Worm (Caenorhabditis elegans) whole organism, L4 larva: Measurements from ENCODE around the gene cpt-1.
A peak's percentile ranks its signal among the peaks of the same experiment; 100 is the strongest.
"Not testable (repeated sequence)": the region's sequence is repeated elsewhere in the genome, so short reads cannot be mapped to it uniquely, and the experiment has no call there.

Experiments
- D1046.2 ChIP-seq: fragments of 200-800 bp; sonication (Bioruptor generic); IDR thresholded peaks from 2 replicates; pipeline ENCODE4 v1.3.6; 2022; ENCODE audit warnings: missing genetic modification characterization, missing compliant biosample characterization
- F37D6.2 ChIP-seq: sonication (generic microtip); optimal IDR thresholded peaks from 2 replicates; lab custom pipeline; 2016; ENCODE audit warnings: mild to moderate bottlenecking, missing genetic modification characterization, missing compliant biosample characterization
- T26A8.4 ChIP-seq: fragments of 200-800 bp; sonication (Bioruptor generic); IDR thresholded peaks from 2 replicates; pipeline ENCODE4 v1.3.6; 2022; ENCODE audit warnings: missing genetic modification characterization, missing compliant biosample characterization
- Y105C5A.15 ChIP-seq: fragments of 200-800 bp; sonication (Bioruptor generic); IDR thresholded peaks from 2 replicates; pipeline ENCODE4 v1.3.6; 2022; ENCODE audit warnings: missing genetic modification characterization, missing compliant biosample characterization
- Y48G9A.11 ChIP-seq: fragments of 200-800 bp; sonication (Bioruptor generic); IDR thresholded peaks from 2 replicates; pipeline ENCODE4 v1.3.6; 2022; ENCODE audit warnings: missing genetic modification reagents, missing genetic modification characterization, missing compliant biosample characterization
- ZK337.2 ChIP-seq: fragments of 200-800 bp; sonication (Bioruptor generic); IDR thresholded peaks from 2 replicates; pipeline ENCODE4 v1.3.6; 2022; ENCODE audit warnings: missing genetic modification reagents, missing genetic modification characterization, missing compliant biosample characterization
- aha-1 ChIP-seq: fragments of 150-350 bp; peaks from one replicate; lab custom pipeline; 2014; ENCODE audit warnings: missing biosample characterization, missing genetic modification characterization
- ama-1 ChIP-seq: fragments of 150-350 bp; optimal IDR thresholded peaks from 2 replicates; lab custom pipeline; 2014; ENCODE audit warnings: inconsistent platforms, mixed read lengths
- arid-1 ChIP-seq: fragments of 200-800 bp; sonication (Bioruptor generic); conservative IDR thresholded peaks from 2 replicates; pipeline ENCODE4 v1.3.6; 2022; ENCODE audit warnings: missing genetic modification reagents, missing genetic modification characterization, missing compliant biosample characterization
- attf-4 ChIP-seq: sonication (generic microtip); optimal IDR thresholded peaks from 3 replicates; lab custom pipeline; 2017; ENCODE audit warnings: missing biosample characterization, missing genetic modification characterization
- ceh-44 ChIP-seq: fragments of 200-800 bp; sonication (Bioruptor generic); IDR thresholded peaks from 2 replicates; pipeline ENCODE4 v1.3.6; 2022; ENCODE audit warnings: missing genetic modification reagents, missing genetic modification characterization, missing compliant biosample characterization
- daf-16 ChIP-seq, 3 experiments: sonication (generic microtip); optimal IDR thresholded peaks; 2 replicates each; lab custom pipeline; 2016 to 2017; ENCODE audit warnings: missing genetic modification characterization in 3 of 3, missing genetic modification reagents in 3 of 3, mild to moderate bottlenecking in 2 of 3, missing compliant biosample characterization in 2 of 3, missing biosample characterization in 1 of 3, moderate library complexity in 1 of 3
- dmd-6 ChIP-seq: fragments of 200-800 bp; sonication (Bioruptor generic); IDR thresholded peaks from 2 replicates; pipeline ENCODE4 v1.3.6; 2022; ENCODE audit warnings: missing genetic modification reagents, missing genetic modification characterization, missing compliant biosample characterization
- duxl-1 ChIP-seq: sonication (generic microtip); optimal IDR thresholded peaks from 2 replicates; lab custom pipeline; 2016; ENCODE audit warnings: mild to moderate bottlenecking, missing genetic modification characterization, moderate library complexity, missing compliant biosample characterization; ENCODE audit not compliant: poor library complexity
- dve-1 ChIP-seq: sonication (generic microtip); optimal IDR thresholded peaks from 2 replicates; lab custom pipeline; 2017; ENCODE audit warnings: antibody characterized with exemption, mild to moderate bottlenecking, missing genetic modification characterization, missing compliant biosample characterization; ENCODE audit not compliant: insufficient read depth
- egl-43 ChIP-seq: fragments of 200-800 bp; sonication (Bioruptor generic); IDR thresholded peaks from 2 replicates; pipeline ENCODE4 v1.3.6; 2022; ENCODE audit warnings: missing genetic modification reagents, missing genetic modification characterization, missing compliant biosample characterization
- hlh-11 ChIP-seq: fragments of 200-800 bp; sonication (Bioruptor generic); optimal IDR thresholded peaks from 2 replicates; lab custom pipeline; 2018; ENCODE audit warnings: mild to moderate bottlenecking, missing genetic modification characterization, missing compliant biosample characterization
- hlh-30 ChIP-seq: sonication (generic microtip); optimal IDR thresholded peaks from 2 replicates; lab custom pipeline; 2017; ENCODE audit warnings: antibody characterized with exemption, mild to moderate bottlenecking, missing genetic modification characterization, missing compliant biosample characterization; ENCODE audit not compliant: insufficient read depth
- hmg-1.1 ChIP-seq: fragments of 200-800 bp; sonication (Bioruptor generic); IDR thresholded peaks from 2 replicates; pipeline ENCODE4 v1.3.6; 2022; ENCODE audit warnings: missing genetic modification reagents, missing genetic modification characterization, missing compliant biosample characterization
- lin-1 ChIP-seq: fragments of 200-800 bp; sonication (Bioruptor generic); IDR thresholded peaks from 2 replicates; pipeline ENCODE4 v1.3.6; 2022; ENCODE audit warnings: missing genetic modification reagents, missing genetic modification characterization, missing compliant biosample characterization
- lin-13 ChIP-seq: fragments of 150-350 bp; optimal IDR thresholded peaks from 2 replicates; lab custom pipeline; 2014; ENCODE audit warnings: missing biosample characterization, missing genetic modification reagents, missing genetic modification characterization
- lin-38 ChIP-seq: fragments of 200-800 bp; sonication (Bioruptor generic); IDR thresholded peaks from 2 replicates; pipeline ENCODE4 v1.3.6; 2022; ENCODE audit warnings: missing genetic modification reagents, missing genetic modification characterization, missing compliant biosample characterization
- lsy-2 ChIP-seq, 2 experiments: fragments of 150-350 bp in 1 of 2; sonication (generic microtip) in 1 of 2; optimal IDR thresholded peaks; 2 replicates each; lab custom pipeline; 2014 to 2017; ENCODE audit warnings: missing biosample characterization in 2 of 2, missing genetic modification characterization in 2 of 2
- mdl-1 ChIP-seq, 2 experiments: fragments of 150-350 bp in 1 of 2; sonication (generic microtip) in 1 of 2; optimal IDR thresholded peaks; 2 replicates each; lab custom pipeline; 2014 to 2017; ENCODE audit warnings: missing biosample characterization in 2 of 2, missing genetic modification characterization in 2 of 2
- mdt-29 ChIP-seq: fragments of 200-800 bp; sonication (Bioruptor generic); IDR thresholded peaks from 2 replicates; pipeline ENCODE4 v1.3.6; 2022; ENCODE audit warnings: missing genetic modification reagents, missing genetic modification characterization, missing compliant biosample characterization
- mep-1 ChIP-seq: fragments of 150-350 bp; sonication (generic microtip); optimal IDR thresholded peaks from 3 replicates; lab custom pipeline; 2014; ENCODE audit warnings: missing biosample characterization, missing genetic modification characterization
- mes-2 ChIP-seq: sonication (generic microtip); optimal IDR thresholded peaks from 2 replicates; lab custom pipeline; 2016; ENCODE audit warnings: missing genotype, mild to moderate bottlenecking, missing genetic modification characterization, missing compliant biosample characterization; ENCODE audit not compliant: poor library complexity, severe bottlenecking
- nhr-10 ChIP-seq: fragments of 150-350 bp; optimal IDR thresholded peaks from 2 replicates; lab custom pipeline; 2014; ENCODE audit warnings: missing biosample characterization, missing genetic modification characterization
- nhr-42 ChIP-seq: fragments of 200-800 bp; sonication (Bioruptor generic); IDR thresholded peaks from 2 replicates; pipeline ENCODE4 v1.3.6; 2022; ENCODE audit warnings: missing genetic modification characterization, missing compliant biosample characterization
- nhr-48 ChIP-seq: sonication (generic microtip); optimal IDR thresholded peaks from 2 replicates; lab custom pipeline; 2016; ENCODE audit warnings: mild to moderate bottlenecking, missing genetic modification characterization, missing compliant biosample characterization
- pha-4 ChIP-seq, 2 experiments: fragments of 150-350 bp in 1 of 2; fragments of 200-800 bp in 1 of 2; sonication (Bioruptor generic) in 1 of 2; IDR thresholded peaks in 1 of 2; optimal IDR thresholded peaks in 1 of 2; 2 replicates each; pipeline versions ENCODE4 v1.3.6 to Lab custom; 2014 to 2022; ENCODE audit warnings: missing genetic modification characterization in 2 of 2, missing genetic modification reagents in 2 of 2, missing biosample characterization in 1 of 2, missing compliant biosample characterization in 1 of 2
- rbr-2 ChIP-seq: sonication (generic microtip); optimal IDR thresholded peaks from 2 replicates; lab custom pipeline; 2016; ENCODE audit warnings: missing genotype, missing genetic modification characterization, missing compliant biosample characterization
- sdz-12 ChIP-seq: fragments of 200-800 bp; sonication (Bioruptor generic); optimal IDR thresholded peaks from 2 replicates; lab custom pipeline; 2018; ENCODE audit warnings: mild to moderate bottlenecking, missing genetic modification characterization, missing compliant biosample characterization
- set-16 ChIP-seq: fragments of 200-800 bp; sonication (Bioruptor generic); IDR thresholded peaks from 2 replicates; pipeline ENCODE4 v1.3.6; 2022; ENCODE audit warnings: missing genetic modification reagents, missing genetic modification characterization, missing compliant biosample characterization
- snpc-1.2 ChIP-seq: fragments of 200-800 bp; sonication (Bioruptor generic); IDR thresholded peaks from 2 replicates; pipeline ENCODE4 v1.3.6; 2022; ENCODE audit warnings: missing genetic modification reagents, missing genetic modification characterization, missing compliant biosample characterization
- snpc-4 ChIP-seq: fragments of 150-350 bp; optimal IDR thresholded peaks from 2 replicates; lab custom pipeline; 2014; ENCODE audit warnings: missing biosample characterization, missing genetic modification characterization
- spr-1 ChIP-seq: sonication (generic microtip); optimal IDR thresholded peaks from 2 replicates; lab custom pipeline; 2016; ENCODE audit warnings: mild to moderate bottlenecking, missing genetic modification characterization, missing compliant biosample characterization
- tag-97 ChIP-seq: fragments of 200-800 bp; sonication (Bioruptor generic); IDR thresholded peaks from 2 replicates; pipeline ENCODE4 v1.3.6; 2022; ENCODE audit warnings: missing genetic modification characterization, missing compliant biosample characterization
- tra-1 ChIP-seq: fragments of 200-800 bp; sonication (Bioruptor generic); IDR thresholded peaks from 2 replicates; pipeline ENCODE4 v1.3.6; 2022; ENCODE audit warnings: missing genetic modification reagents, missing genetic modification characterization, missing compliant biosample characterization
- unc-39 ChIP-seq: sonication (generic microtip); optimal IDR thresholded peaks from 2 replicates; lab custom pipeline; 2017; ENCODE audit warnings: missing biosample characterization, missing genetic modification characterization
- unc-62 ChIP-seq, 3 experiments: fragments of 150-350 bp in 1 of 3; sonication (generic microtip); optimal IDR thresholded peaks in 2 of 3; peaks in 1 of 3; 1 replicate in 1 of 3; 2 replicates in 2 of 3; lab custom pipeline; 2014 to 2017; ENCODE audit warnings: missing biosample characterization in 3 of 3, missing genetic modification characterization in 3 of 3, missing genetic modification reagents in 3 of 3, missing genotype in 1 of 3
- vab-7 ChIP-seq: fragments of 200-800 bp; sonication (Bioruptor generic); IDR thresholded peaks from 2 replicates; pipeline ENCODE4 v1.3.6; 2022; ENCODE audit warnings: missing genetic modification reagents, missing genetic modification characterization, missing compliant biosample characterization
- zip-11 ChIP-seq: fragments of 200-800 bp; sonication (Bioruptor generic); IDR thresholded peaks from 2 replicates; pipeline ENCODE4 v1.3.6; 2022; ENCODE audit warnings: missing genetic modification characterization, missing compliant biosample characterization

Gene cpt-1

DNA sequence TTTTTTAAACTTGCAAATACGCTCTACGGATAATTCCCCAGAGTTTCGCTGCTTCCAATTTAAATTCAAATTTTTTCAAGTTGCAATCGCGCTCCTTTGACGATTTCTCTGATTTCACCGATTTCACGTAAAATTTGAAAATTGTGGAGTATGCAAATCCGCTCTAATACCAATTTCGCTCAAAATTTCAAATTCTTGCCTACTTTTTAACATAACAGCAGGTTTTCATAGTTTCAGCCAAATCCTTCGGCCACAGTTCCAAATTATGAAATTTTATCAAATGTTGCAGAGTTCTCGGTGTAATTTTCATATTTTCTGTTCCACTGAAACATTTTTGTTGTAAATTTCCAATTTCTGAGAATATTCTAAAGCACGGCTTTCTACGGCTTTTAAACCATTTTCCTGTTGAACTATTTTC is 8.4 kb downstream of the cpt-1 start, which contains the start of gene alkb-7 (continued):
- TF ChIP-seq unc-39 (tag; lab: Kevin White, UChicago), result no peak
- TF ChIP-seq Y105C5A.15, result 0 out of 2 replicates have a peak, but pooled peaks have one; percentile 25
- 0 out of 2 replicates have a peak, but pooled peaks have one; percentile 7 for TF ChIP-seq pha-4 (GFP tag; IDR thresholded peaks at IDR 0.05; lab: Robert Waterston, UW)
- TF ChIP-seq pha-4 (tag; optimal IDR thresholded peaks at IDR 0.05; lab: Kevin White, UChicago), result no peak
- peak; percentile 20 for TF ChIP-seq nhr-10
- TF ChIP-seq lin-38 (GFP tag; lab: Robert Waterston, UW), result peak; percentile 76
- peak; percentile 71 for TF ChIP-seq spr-1
- TF ChIP-seq ama-1 (lab: Kevin White, UChicago), result peak; percentile 59
- no peak for TF ChIP-seq lsy-2 (tag; optimal IDR thresholded peaks at IDR 0.05; lab: Kevin White, UChicago)
- peak; percentile 42 for TF ChIP-seq nhr-48 (tag; lab: Kevin White, UChicago)
- no peak for TF ChIP-seq sdz-12 (GFP tag; lab: Kevin White, UChicago)
- peak; percentile 41; the same call in 1 of the 2 replicates for TF ChIP-seq Y48G9A.11
- TF ChIP-seq D1046.2 (GFP tag; lab: Robert Waterston, UW), result no peak
- TF ChIP-seq hlh-30, result no peak

ce11 chrII:12785391-12785790 is 10.9 kb downstream of the cpt-1 start, which contains the start of gene Y46G5A.15:
Gene Y46G5A.15 (minus strand): TSS chrII:12785416.
- TF ChIP-seq tag-97 (GFP tag; lab: Robert Waterston, UW) (no peak), mdl-1 (tag; optimal IDR thresholded peaks at IDR 0.05; lab: Kevin White, UChicago) (peak; percentile 40 to 54), zip-11 (GFP tag; lab: Robert Waterston, UW) (no peak), pha-4 (GFP tag; IDR thresholded peaks at IDR 0.05; lab: Robert Waterston, UW) (no peak), pha-4 (tag; optimal IDR thresholded peaks at IDR 0.05; lab: Kevin White, UChicago) (peak; percentile 12), attf-4 (no peak), lin-13 (GFP tag; lab: Kevin White, UChicago) (no peak), daf-16 (GFP tag; optimal IDR thresholded peaks at IDR 0.05; lab: Kevin White, UChicago) (no peak), daf-16 (tag; optimal IDR thresholded peaks at IDR 0.05; lab: Kevin White, UChicago) (peak; percentile 75), unc-62 (GFP tag; optimal IDR thresholded peaks at IDR 0.05 in 1 of 2; lab: Kevin White, UChicago) (no peak), unc-62 (tag; optimal IDR thresholded peaks at IDR 0.05; lab: Kevin White, UChicago) (no peak), hlh-30 (peak; percentile 25), dve-1 (tag; lab: Kevin White, UChicago) (peak; percentile 0)
- TF ChIP-seq, all 104 proteins: peak for 5

- TF ChIP-seq aha-1 (peak; percentile 93), tra-1 (GFP tag; lab: Robert Waterston, UW) (peak; percentile 10; the same call in 1 of the 2 replicates), ZK337.2 (GFP tag; lab: Robert Waterston, UW) (peak; percentile 69; the same call in 1 of the 2 replicates), snpc-4 (tag; lab: Kevin White, UChicago) (peak; percentile 81), lsy-2 (tag; optimal IDR thresholded peaks at IDR 0.05; lab: Kevin White, UChicago) (peak in 1 of 2 experiments; percentile 31), hlh-30 (peak; percentile 20), pha-4 (GFP tag; IDR thresholded peaks at IDR 0.05; lab: Robert Waterston, UW) (peak; percentile 48; the same call in 1 of the 2 replicates), nhr-42 (peak; percentile 80; the same call in 1 of the 2 replicates), lin-1 (GFP tag; lab: Robert Waterston, UW) (0 out of 2 replicates have a peak, but pooled peaks have one; percentile 16), ceh-44 (GFP tag; lab: Robert Waterston, UW) (0 out of 2 replicates have a peak, but pooled peaks have one; percentile 2), dve-1 (tag; lab: Kevin White, UChicago) (peak; percentile 19), vab-7 (GFP tag; lab: Robert Waterston, UW) (peak; percentile 56; the same call in 1 of the 2 replicates), dmd-6 (GFP tag; lab: Robert Waterston, UW) (peak; percentile 49; the same call in 1 of the 2 replicates), rbr-2 (tag; lab: Kevin White, UChicago) (peak; percentile 45), mep-1 (tag; lab: Kevin White, UChicago) (peak; percentile 71), snpc-1.2 (GFP tag; lab: Robert Waterston, UW) (peak; percentile 83), duxl-1 (peak; percentile 50), hmg-1.1 (GFP tag; lab: Robert Waterston, UW) (peak; percentile 63), egl-43 (peak; percentile 75; the same call in 1 of the 2 replicates), T26A8.4 (GFP tag; lab: Robert Waterston, UW) (peak; percentile 81), F37D6.2 (peak; percentile 43), set-16 (peak; percentile 98), Y48G9A.11 (peak; percentile 87), hlh-11 (tag; lab: Kevin White, UChicago) (peak; percentile 11), mdt-29 (0 out of 2 replicates have a peak, but pooled peaks have one; percentile 24), mes-2 (tag; lab: Kevin White, UChicago) (peak; percentile 79), arid-1 (peak; percentile 40), lin-13 (GFP tag; lab: Kevin White, UChicago) (peak; percentile 88)
- TF ChIP-seq pha-4 (tag; optimal IDR thresholded peaks at IDR 0.05; lab: Kevin White, UChicago), result not testable (repeated sequence)
Observed at ce11 chrII:12778374-12778773, 17.9 kb downstream of the cpt-1 start.
